Worm (Caenorhabditis elegans) whole organism, L1 larva: ENCODE measurements around the gene rpn-11.

ENCODE experiments used
- aly-2 ChIP-seq: fragments of 150-350 bp; optimal IDR thresholded peaks from 2 replicates; lab custom pipeline; 2014; ENCODE audit warnings: missing biosample characterization, missing genetic modification characterization
- ama-1 ChIP-seq: fragments of 150-350 bp; optimal IDR thresholded peaks from 2 replicates; lab custom pipeline; 2014
- blmp-1 ChIP-seq: fragments of 150-350 bp; optimal IDR thresholded peaks from 2 replicates; lab custom pipeline; 2014; ENCODE audit warnings: missing biosample characterization, missing genetic modification characterization
- ceh-82 ChIP-seq, 3 experiments: fragments of 150-350 bp in 1 of 3; sonication (generic microtip) in 2 of 3; optimal IDR thresholded peaks; 2 replicates each; lab custom pipeline; 2014 to 2017; ENCODE audit warnings: missing biosample characterization in 3 of 3, missing genetic modification characterization in 3 of 3
- ces-1 ChIP-seq: fragments of 150-350 bp; optimal IDR thresholded peaks from 2 replicates; lab custom pipeline; 2014; ENCODE audit warnings: missing biosample characterization, missing genetic modification reagents, missing genetic modification characterization
- dpl-1 ChIP-seq, 3 experiments: fragments of 150-350 bp in 2 of 3; sonication (generic microtip) in 1 of 3; optimal IDR thresholded peaks; 2 replicates each; lab custom pipeline; 2014 to 2017; ENCODE audit warnings: missing biosample characterization in 3 of 3, missing genetic modification characterization in 3 of 3, missing genetic modification reagents in 3 of 3
- efl-1 ChIP-seq, 4 experiments: fragments of 150-350 bp; optimal IDR thresholded peaks in 3 of 4; peaks in 1 of 4; 1 replicate in 1 of 4; 2 replicates in 3 of 4; lab custom pipeline; 2014; ENCODE audit warnings: missing biosample characterization in 2 of 4, missing genetic modification characterization in 2 of 4, missing genetic modification reagents in 2 of 4
- ets-5 ChIP-seq: fragments of 200-800 bp; sonication (Bioruptor generic); IDR thresholded peaks from 2 replicates; pipeline ENCODE4 v1.3.6; 2022; ENCODE audit warnings: missing genetic modification characterization, missing compliant biosample characterization
- fkh-8 ChIP-seq: sonication (generic microtip); optimal IDR thresholded peaks from 2 replicates; lab custom pipeline; 2016; ENCODE audit warnings: mild to moderate bottlenecking, missing genetic modification characterization, missing compliant biosample characterization
- fos-1 ChIP-seq: fragments of 150-350 bp; optimal IDR thresholded peaks from 2 replicates; lab custom pipeline; 2014; ENCODE audit warnings: missing biosample characterization, missing genetic modification characterization
- hlh-4 ChIP-seq: sonication (generic microtip); optimal IDR thresholded peaks from 2 replicates; lab custom pipeline; 2016; ENCODE audit warnings: mild to moderate bottlenecking, missing genetic modification characterization, missing compliant biosample characterization
- irx-1 ChIP-seq: sonication (generic microtip); optimal IDR thresholded peaks from 2 replicates; lab custom pipeline; 2016; ENCODE audit warnings: missing genetic modification characterization, missing compliant biosample characterization
- isw-1 ChIP-seq: fragments of 200-800 bp; sonication (Bioruptor generic); IDR thresholded peaks from 2 replicates; pipeline ENCODE4 v1.3.6; 2022; ENCODE audit warnings: missing genetic modification characterization, missing compliant biosample characterization
- jun-1 ChIP-seq: fragments of 150-350 bp; optimal IDR thresholded peaks from 2 replicates; lab custom pipeline; 2014; ENCODE audit warnings: missing biosample characterization, missing genetic modification reagents, missing genetic modification characterization
- lin-13 ChIP-seq: fragments of 150-350 bp; optimal IDR thresholded peaks from 2 replicates; lab custom pipeline; 2014; ENCODE audit warnings: missing biosample characterization, missing genetic modification reagents, missing genetic modification characterization
- lin-14 ChIP-seq: fragments of 200-800 bp; sonication (Bioruptor generic); optimal IDR thresholded peaks from 2 replicates; lab custom pipeline; 2018; ENCODE audit warnings: mild to moderate bottlenecking, missing genetic modification characterization, moderate library complexity, missing compliant biosample characterization
- lin-15B ChIP-seq: fragments of 150-350 bp; sonication (generic microtip); optimal IDR thresholded peaks from 3 replicates; lab custom pipeline; 2014; ENCODE audit warnings: missing biosample characterization, missing genetic modification characterization
- lir-3 ChIP-seq: sonication (generic microtip); optimal IDR thresholded peaks from 2 replicates; lab custom pipeline; 2016; ENCODE audit warnings: mild to moderate bottlenecking, missing genetic modification characterization, moderate library complexity, missing compliant biosample characterization; ENCODE audit not compliant: poor library complexity
- lsy-2 ChIP-seq, 2 experiments: fragments of 150-350 bp; optimal IDR thresholded peaks; 2 replicates each; lab custom pipeline; 2014; ENCODE audit warnings: missing biosample characterization in 2 of 2, missing genetic modification characterization in 2 of 2
- mab-9 ChIP-seq: fragments of 200-800 bp; sonication (Bioruptor generic); IDR thresholded peaks from 2 replicates; pipeline ENCODE4 v1.3.6; 2022; ENCODE audit warnings: missing genetic modification reagents, missing genetic modification characterization, missing compliant biosample characterization
- nhr-20 ChIP-seq: sonication (generic microtip); optimal IDR thresholded peaks from 2 replicates; lab custom pipeline; 2016; ENCODE audit warnings: mild to moderate bottlenecking, missing genetic modification characterization, missing compliant biosample characterization
- nhr-71 ChIP-seq: sonication (generic microtip); optimal IDR thresholded peaks from 2 replicates; lab custom pipeline; 2016; ENCODE audit warnings: mild to moderate bottlenecking, missing genetic modification characterization, moderate library complexity, missing compliant biosample characterization
- nhr-76 ChIP-seq: sonication (generic microtip); optimal IDR thresholded peaks from 2 replicates; lab custom pipeline; 2017; ENCODE audit warnings: missing biosample characterization, missing genetic modification characterization
- pag-3 ChIP-seq: sonication (generic microtip); optimal IDR thresholded peaks from 2 replicates; lab custom pipeline; 2017; ENCODE audit warnings: missing genetic modification characterization, mild to moderate bottlenecking, missing compliant biosample characterization, antibody characterized with exemption, borderline replicate concordance; ENCODE audit not compliant: insufficient read depth
- rnt-1 ChIP-seq: sonication (generic microtip); optimal IDR thresholded peaks from 2 replicates; lab custom pipeline; 2016; ENCODE audit warnings: mild to moderate bottlenecking, missing genetic modification characterization, moderate library complexity, missing compliant biosample characterization
- sox-4 ChIP-seq: sonication (generic microtip); optimal IDR thresholded peaks from 2 replicates; lab custom pipeline; 2016; ENCODE audit warnings: missing genetic modification characterization, missing compliant biosample characterization
- sptf-1 ChIP-seq: fragments of 150-350 bp; optimal IDR thresholded peaks from 2 replicates; lab custom pipeline; 2014; ENCODE audit warnings: missing biosample characterization, missing genetic modification characterization
- sup-37 ChIP-seq: fragments of 200-800 bp; sonication (Bioruptor generic); optimal IDR thresholded peaks from 2 replicates; lab custom pipeline; 2018; ENCODE audit warnings: mild to moderate bottlenecking, missing genetic modification characterization, missing compliant biosample characterization
- tbx-2 ChIP-seq: sonication (generic microtip); optimal IDR thresholded peaks from 2 replicates; lab custom pipeline; 2016; ENCODE audit warnings: missing genetic modification characterization, missing compliant biosample characterization
- unc-130 ChIP-seq: fragments of 150-350 bp; optimal IDR thresholded peaks from 2 replicates; lab custom pipeline; 2017; ENCODE audit warnings: missing biosample characterization, missing genetic modification characterization, inconsistent platforms
- unc-62 ChIP-seq: fragments of 150-350 bp; optimal IDR thresholded peaks from 2 replicates; lab custom pipeline; 2014; ENCODE audit warnings: missing biosample characterization, missing genetic modification reagents, missing genetic modification characterization
- unc-86 ChIP-seq: sonication (generic microtip); optimal IDR thresholded peaks from 2 replicates; lab custom pipeline; 2016; ENCODE audit warnings: missing genetic modification characterization, missing compliant biosample characterization
- unc-98 ChIP-seq: fragments of 200-800 bp; sonication (Bioruptor generic); IDR thresholded peaks from 2 replicates; pipeline ENCODE4 v1.3.6; 2022; ENCODE audit warnings: missing genetic modification characterization, missing compliant biosample characterization
- xbp-1 ChIP-seq: sonication (generic microtip); optimal IDR thresholded peaks from 2 replicates; lab custom pipeline; 2016; ENCODE audit warnings: missing genetic modification characterization, missing compliant biosample characterization
- zag-1 ChIP-seq: fragments of 150-350 bp; optimal IDR thresholded peaks from 2 replicates; lab custom pipeline; 2014; ENCODE audit warnings: missing biosample characterization, missing genetic modification characterization
- zip-4 ChIP-seq: fragments of 200-800 bp; sonication (Bioruptor generic); optimal IDR thresholded peaks from 2 replicates; lab custom pipeline; 2018; ENCODE audit warnings: mild to moderate bottlenecking, missing genetic modification characterization, moderate library complexity, missing compliant biosample characterization

The rpn-11 gene

DNA sequence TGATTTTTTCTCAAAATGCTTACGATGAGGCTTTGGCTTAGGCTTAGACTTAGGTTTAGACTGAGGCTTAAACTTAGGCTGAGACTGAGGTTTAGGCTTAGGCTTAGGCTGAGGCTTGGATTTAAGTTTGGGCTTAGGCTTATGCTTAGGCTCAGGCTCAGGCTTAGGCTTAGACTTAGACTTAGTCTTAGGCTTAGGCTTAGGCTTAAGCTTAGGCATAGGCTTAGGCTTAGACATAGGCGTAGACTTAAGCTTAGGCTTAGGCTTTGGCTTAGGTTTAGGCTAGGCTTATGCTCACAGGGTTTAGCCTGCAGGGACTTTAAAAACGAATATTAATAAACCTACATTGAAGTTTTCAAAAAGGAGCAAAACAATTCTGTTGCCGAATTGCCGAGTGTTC is 37.5 kb upstream of the rpn-11 start:
- no peak for TF ChIP-seq efl-1 (optimal IDR thresholded peaks at IDR 0.05; lab: Kevin White, UChicago)
- no peak for TF ChIP-seq efl-1 (GFP tag; optimal IDR thresholded peaks at IDR 0.05 in 1 of 2; lab: Kevin White, UChicago)
- no peak for TF ChIP-seq ets-5 (GFP tag; lab: Robert Waterston, UW)
- no peak for TF ChIP-seq lin-15B (tag; lab: Kevin White, UChicago)
- no peak for TF ChIP-seq unc-98 (GFP tag; lab: Robert Waterston, UW)
- no peak for TF ChIP-seq isw-1 (GFP tag; lab: Robert Waterston, UW)

DNA sequence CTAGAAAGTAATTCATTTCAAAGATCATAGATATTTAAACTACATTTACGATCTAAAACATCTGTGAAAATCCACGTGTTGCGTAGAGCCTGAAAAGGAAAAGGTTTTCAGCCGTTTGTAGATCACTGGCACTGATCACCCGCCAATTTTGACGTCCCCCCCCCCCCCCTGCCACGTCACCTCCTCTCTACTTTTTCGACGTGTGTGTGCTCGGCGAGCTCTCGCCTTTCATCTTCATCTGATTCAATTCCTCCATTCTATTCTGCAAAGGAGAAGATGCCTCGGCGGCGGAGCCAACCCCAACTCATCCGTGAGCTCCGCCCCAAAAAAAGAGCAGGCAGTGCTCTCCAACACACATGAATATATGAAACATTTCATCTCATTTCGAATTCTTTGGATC is 36.8 kb upstream of the rpn-11 start:
- no peak for TF ChIP-seq dpl-1 (GFP tag; optimal IDR thresholded peaks at IDR 0.05; lab: Kevin White, UChicago)
- no peak for TF ChIP-seq sup-37 (GFP tag; lab: Kevin White, UChicago)
- no peak for TF ChIP-seq ces-1
- TF ChIP-seq, all 84 proteins: peak for 0

DNA sequence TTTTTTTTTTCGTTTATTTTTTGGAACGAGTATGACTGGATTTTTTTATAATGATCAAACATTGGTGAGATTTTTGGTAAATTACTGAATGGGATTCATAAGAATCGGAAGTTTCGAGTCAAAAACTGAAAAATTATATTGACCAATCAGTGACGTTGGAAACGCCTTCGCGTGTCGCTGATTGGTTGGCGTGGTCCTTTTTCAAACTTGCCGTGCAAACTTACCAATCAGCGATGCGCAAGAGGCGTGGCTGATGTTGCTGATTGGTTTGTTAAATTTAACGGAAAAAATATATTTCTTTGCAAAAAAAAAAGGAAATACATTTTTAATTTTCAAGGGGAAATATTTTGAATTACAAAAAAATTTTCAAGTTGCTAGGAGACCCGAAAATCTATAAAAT is 30.4 kb upstream of the rpn-11 start:
- no peak for TF ChIP-seq zip-4 (GFP tag; lab: Kevin White, UChicago)
- no peak for TF ChIP-seq ces-1
- no peak for TF ChIP-seq ceh-82 (tag; optimal IDR thresholded peaks at IDR 0.05; lab: Kevin White, UChicago)
- no peak for TF ChIP-seq irx-1
- no peak for TF ChIP-seq unc-86 (tag; lab: Kevin White, UChicago)
- no peak for TF ChIP-seq ama-1 (lab: Kevin White, UChicago)
- no peak for TF ChIP-seq nhr-71 (tag; lab: Kevin White, UChicago)
- TF ChIP-seq hlh-4 (tag; lab: Kevin White, UChicago), result no peak
- no peak for TF ChIP-seq mab-9
- TF ChIP-seq aly-2 (tag; lab: Kevin White, UChicago), result no peak
- TF ChIP-seq unc-130 (tag; lab: Kevin White, UChicago), result no peak
- TF ChIP-seq fos-1, result no peak
- TF ChIP-seq lin-14 (GFP tag; lab: Kevin White, UChicago), result no peak
- TF ChIP-seq tbx-2, result no peak
- TF ChIP-seq jun-1 (tag; lab: Kevin White, UChicago), result no peak
- TF ChIP-seq rnt-1 (tag; lab: Kevin White, UChicago), result no peak
- no peak for TF ChIP-seq lir-3 (tag; lab: Kevin White, UChicago)
- no peak for TF ChIP-seq nhr-20
- no peak for TF ChIP-seq sptf-1
- TF ChIP-seq, all 84 proteins: peak for 0

DNA sequence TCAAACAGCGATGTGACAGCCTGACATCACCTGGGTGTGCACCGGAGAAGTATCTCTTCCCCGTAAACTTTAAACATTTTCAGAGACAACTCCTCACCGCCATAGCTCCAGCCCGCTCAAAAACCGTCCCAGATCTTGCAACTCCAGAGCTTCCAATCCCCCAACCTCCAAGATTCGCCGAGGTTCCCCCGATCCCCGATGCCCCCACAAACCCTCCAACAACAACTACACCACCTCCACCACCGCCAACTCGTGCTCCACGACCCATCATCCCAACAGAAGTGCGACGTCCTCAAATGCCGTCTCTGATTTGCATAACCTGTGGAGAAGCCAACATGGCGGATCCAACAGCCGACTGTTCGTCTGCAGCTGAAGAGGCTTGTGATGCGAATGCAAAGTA is 26.7 kb upstream of the rpn-11 start:
- TF ChIP-seq sox-4 (tag; lab: Kevin White, UChicago) (no peak), xbp-1 (no peak), lsy-2 (tag; optimal IDR thresholded peaks at IDR 0.05; lab: Kevin White, UChicago) (no peak), zag-1 (tag; lab: Kevin White, UChicago) (no peak), unc-62 (no peak), blmp-1 (tag; lab: Kevin White, UChicago) (no peak), nhr-76 (tag; lab: Kevin White, UChicago) (no peak)
- TF ChIP-seq, all 84 proteins: peak for 0

- TF ChIP-seq ets-5 (GFP tag; lab: Robert Waterston, UW) (no peak), pag-3 (no peak), ces-1 (no peak), fkh-8 (tag; lab: Kevin White, UChicago) (no peak), lin-13 (GFP tag; lab: Kevin White, UChicago) (no peak)
These were observed 23.8 kb upstream of the rpn-11 start for ce11 chrII:4068141-4068540.
